Fruit fly (Drosophila melanogaster) whole organism, pupa: Measurements from ENCODE around the gene Edc3.

Source experiments
- CG10348 ChIP-seq: fragments of 200-800 bp; sonication (Bioruptor generic); IDR thresholded peaks from 2 replicates; pipeline ENCODE4 v1.3.6; 2022; ENCODE audit warnings: missing biosample characterization, missing genetic modification characterization
- CG12605 ChIP-seq: fragments of 200-800 bp; sonication (Bioruptor generic); IDR thresholded peaks from 2 replicates; pipeline ENCODE4 v1.3.6; 2022; ENCODE audit warnings: missing biosample characterization, missing genetic modification characterization
- CG13204 ChIP-seq: fragments of 200-800 bp; sonication (Bioruptor generic); optimal IDR thresholded peaks from 2 replicates; lab custom pipeline; 2018; ENCODE audit warnings: missing biosample characterization, mild to moderate bottlenecking, missing genetic modification characterization, moderate library complexity
- CG14655 ChIP-seq: fragments of 200-800 bp; sonication (Bioruptor generic); optimal IDR thresholded peaks from 3 replicates; lab custom pipeline; 2017; ENCODE audit warnings: mild to moderate bottlenecking, missing biosample characterization, missing genetic modification reagents, missing genetic modification characterization
- CG15710 ChIP-seq: fragments of 200-800 bp; sonication (Bioruptor generic); optimal IDR thresholded peaks from 2 replicates; lab custom pipeline; 2018; ENCODE audit warnings: missing biosample characterization, mild to moderate bottlenecking, missing genetic modification characterization, moderate library complexity
- CG17806 ChIP-seq: fragments of 200-800 bp; sonication (Bioruptor generic); optimal IDR thresholded peaks from 2 replicates; lab custom pipeline; 2018; ENCODE audit warnings: missing biosample characterization, mild to moderate bottlenecking, missing genetic modification characterization, moderate library complexity
- CG32121 ChIP-seq: fragments of 200-800 bp; sonication (Bioruptor generic); IDR thresholded peaks from 2 replicates; pipeline ENCODE4 v1.3.6; 2022; ENCODE audit warnings: missing biosample characterization, missing genetic modification characterization
- CG34367 ChIP-seq: fragments of 200-800 bp; sonication (Bioruptor generic); optimal IDR thresholded peaks from 2 replicates; lab custom pipeline; 2018; ENCODE audit warnings: missing biosample characterization, mild to moderate bottlenecking, missing genetic modification characterization
- CG4496 ChIP-seq: fragments of 200-800 bp; sonication (Bioruptor generic); IDR thresholded peaks from 3 replicates; pipeline ENCODE4 v1.3.6; 2022; ENCODE audit warnings: missing biosample characterization, missing genetic modification characterization
- CG8159 ChIP-seq: fragments of 200-800 bp; sonication (Bioruptor generic); optimal IDR thresholded peaks from 3 replicates; lab custom pipeline; 2018; ENCODE audit warnings: missing biosample characterization, mild to moderate bottlenecking, missing genetic modification characterization, moderate library complexity
- CG8301 ChIP-seq: fragments of 200-800 bp; sonication (Bioruptor generic); optimal IDR thresholded peaks from 2 replicates; lab custom pipeline; 2018; ENCODE audit warnings: missing biosample characterization, mild to moderate bottlenecking, missing genetic modification characterization
- CG9948 ChIP-seq: fragments of 200-800 bp; sonication (Bioruptor generic); optimal IDR thresholded peaks from 2 replicates; lab custom pipeline; 2018; ENCODE audit warnings: missing biosample characterization, mild to moderate bottlenecking, missing genetic modification characterization, moderate library complexity
- D1 ChIP-seq: fragments of 200-800 bp; sonication (Bioruptor generic); optimal IDR thresholded peaks from 2 replicates; lab custom pipeline; 2018; ENCODE audit warnings: missing biosample characterization, mild to moderate bottlenecking, missing genetic modification characterization, moderate library complexity
- EcR ChIP-seq: fragments of 200-800 bp; sonication (Bioruptor generic); optimal IDR thresholded peaks from 3 replicates; lab custom pipeline; 2019; ENCODE audit warnings: missing biosample characterization, missing genetic modification characterization, mild to moderate bottlenecking, moderate library complexity, missing genetic modification reagents
- Ets98B ChIP-seq: fragments of 200-800 bp; sonication (Bioruptor generic); IDR thresholded peaks from 2 replicates; pipeline ENCODE4 v1.3.6; 2022; ENCODE audit warnings: missing biosample characterization, missing genetic modification characterization
- Pif1A ChIP-seq: fragments of 200-800 bp; sonication (Bioruptor generic); optimal IDR thresholded peaks from 3 replicates; lab custom pipeline; 2016; ENCODE audit warnings: missing biosample characterization, missing genetic modification characterization
- Pif1B ChIP-seq: fragments of 200-800 bp; sonication (Bioruptor generic); optimal IDR thresholded peaks from 3 replicates; lab custom pipeline; 2016; ENCODE audit warnings: missing biosample characterization, missing genetic modification characterization
- Snoo ChIP-seq: fragments of 200-800 bp; sonication (Bioruptor generic); optimal IDR thresholded peaks from 3 replicates; lab custom pipeline; 2017; ENCODE audit warnings: missing biosample characterization, mild to moderate bottlenecking, missing genetic modification characterization, inconsistent platforms
- fd96Ca ChIP-seq: fragments of 200-800 bp; sonication (Bioruptor generic); IDR thresholded peaks from 3 replicates; pipeline ENCODE4 v1.3.6; 2022; ENCODE audit warnings: missing biosample characterization, missing genetic modification characterization
- gl ChIP-seq: fragments of 200-800 bp; sonication (Bioruptor generic); optimal IDR thresholded peaks from 2 replicates; lab custom pipeline; 2018; ENCODE audit warnings: missing biosample characterization, mild to moderate bottlenecking, missing genetic modification characterization
- rn ChIP-seq: fragments of 200-800 bp; sonication (Bioruptor generic); IDR thresholded peaks from 2 replicates; pipeline ENCODE4 v1.3.6; 2022; ENCODE audit warnings: missing biosample characterization, missing genetic modification characterization

Edc3 gene

dm6 chr3L:17493807-17494404, 35.8 kb downstream of the Edc3 start:
- no peak for TF ChIP-seq CG15710

dm6 chr3L:17493256-17493655, 36.4 kb downstream of the Edc3 start:
- 0 out of 3 replicates have a peak, but pooled peaks have one; percentile 9 for TF ChIP-seq CG4496 (GFP tag; lab: Robert Waterston, UW)
- TF ChIP-seq CG17806 (tag; lab: Kevin White, UChicago): no peak

DNA sequence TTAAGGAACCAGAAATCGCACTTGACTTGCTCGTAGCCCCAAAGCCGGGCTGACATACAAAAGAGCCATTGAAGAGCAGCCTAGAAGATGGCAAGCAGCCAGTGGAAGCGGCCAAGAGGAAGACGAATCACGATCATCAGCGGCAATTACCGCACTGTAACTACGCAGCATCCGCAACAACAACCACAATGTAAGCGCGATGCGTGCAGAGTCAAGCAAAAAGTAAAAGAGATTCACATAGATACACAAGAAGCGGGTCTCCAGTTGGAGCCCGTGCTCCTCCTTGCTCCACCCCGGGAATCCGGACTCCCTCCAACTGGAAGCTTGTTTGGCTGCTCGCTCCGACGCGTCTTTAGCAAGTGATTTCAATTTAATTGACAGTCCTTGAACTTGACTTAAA, 38.0 kb downstream of the Edc3 start:
- peak; percentile 90 for TF ChIP-seq EcR (GFP tag; lab: Kevin White, UChicago)
- no peak for TF ChIP-seq CG12605 (GFP tag; lab: Robert Waterston, UW)
- TF ChIP-seq CG8301: no peak
- no peak for TF ChIP-seq Snoo (tag; lab: Kevin White, UChicago)
- TF ChIP-seq CG9948: no peak
- TF ChIP-seq CG8159: no peak
- 0 out of 3 replicates have a peak, but pooled peaks have one; percentile 10 for TF ChIP-seq CG4496 (GFP tag; lab: Robert Waterston, UW)
- peak; percentile 74 for TF ChIP-seq CG13204

DNA sequence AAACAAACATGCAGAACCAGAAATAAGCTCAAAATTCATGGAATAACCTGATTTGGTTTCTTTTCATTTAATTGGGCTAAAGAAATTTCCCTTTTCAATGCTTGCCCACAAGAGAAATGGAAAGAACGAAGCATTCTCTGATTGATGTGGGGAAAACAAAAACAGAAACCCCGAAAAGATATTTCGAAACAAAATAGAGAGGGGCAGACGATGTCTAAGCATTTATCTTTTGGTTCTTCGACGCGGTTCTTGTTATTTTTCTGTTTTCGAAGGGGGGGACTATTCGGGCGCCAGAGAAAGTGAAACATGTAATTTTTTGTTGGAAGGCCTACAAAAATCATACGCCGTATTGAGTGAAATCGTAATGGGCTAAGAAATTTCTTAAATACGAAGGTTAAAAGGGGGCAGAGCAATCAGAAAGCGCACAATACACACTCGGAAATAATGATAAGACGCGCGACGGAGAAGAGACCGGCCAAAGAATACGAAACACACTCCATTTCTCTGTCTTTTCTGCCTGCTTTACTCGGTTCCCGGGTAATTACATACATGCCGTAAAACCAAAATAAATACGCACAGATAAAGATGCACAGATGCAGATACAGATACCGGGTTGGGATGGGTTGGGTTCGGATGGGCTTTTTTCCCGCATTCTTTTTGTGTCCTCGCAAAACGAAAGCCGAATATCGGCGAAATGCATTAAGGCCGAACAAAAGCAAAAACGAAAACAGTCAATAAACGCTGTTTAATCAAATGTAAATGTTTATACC, 40.9 kb downstream of the Edc3 start:
- TF ChIP-seq fd96Ca (GFP tag; lab: Robert Waterston, UW) (no peak), EcR (GFP tag; lab: Kevin White, UChicago) (peak; percentile 20)

- TF ChIP-seq Snoo (tag; lab: Kevin White, UChicago) (peak; percentile 37), CG14655 (GFP tag; lab: Kevin White, UChicago) (peak; percentile 22), rn (GFP tag; lab: Robert Waterston, UW) (no peak), CG4496 (GFP tag; lab: Robert Waterston, UW) (peak; percentile 86), CG32121 (GFP tag; lab: Robert Waterston, UW) (peak; percentile 49; the same call in 1 of the 2 replicates), CG34367 (tag; lab: Kevin White, UChicago) (no peak), Ets98B (GFP tag; lab: Robert Waterston, UW) (peak; percentile 77), CG9948 (peak; percentile 32), CG8159 (peak; percentile 4), CG17806 (tag; lab: Kevin White, UChicago) (peak; percentile 30), CG8301 (peak; percentile 34), gl (tag; lab: Kevin White, UChicago) (no peak), Pif1A (GFP tag; lab: Kevin White, UChicago) (peak; percentile 71), CG15710 (no peak), CG10348 (GFP tag; lab: Robert Waterston, UW) (no peak), Pif1B (GFP tag; lab: Kevin White, UChicago) (no peak), EcR (GFP tag; lab: Kevin White, UChicago) (peak; percentile 85), D1 (tag; lab: Kevin White, UChicago) (no peak), CG13204 (peak; percentile 86), CG12605 (GFP tag; lab: Robert Waterston, UW) (peak; percentile 77), fd96Ca (GFP tag; lab: Robert Waterston, UW) (no peak; the same call in 1 of the 3 replicates)
Measured at dm6 chr3L:17486794-17487726, 42.6 kb downstream of the Edc3 start, which contains the start of gene Oatp74D. Gene Oatp74D, plus strand, starts transcription at chr3L:17487118.

DNA sequence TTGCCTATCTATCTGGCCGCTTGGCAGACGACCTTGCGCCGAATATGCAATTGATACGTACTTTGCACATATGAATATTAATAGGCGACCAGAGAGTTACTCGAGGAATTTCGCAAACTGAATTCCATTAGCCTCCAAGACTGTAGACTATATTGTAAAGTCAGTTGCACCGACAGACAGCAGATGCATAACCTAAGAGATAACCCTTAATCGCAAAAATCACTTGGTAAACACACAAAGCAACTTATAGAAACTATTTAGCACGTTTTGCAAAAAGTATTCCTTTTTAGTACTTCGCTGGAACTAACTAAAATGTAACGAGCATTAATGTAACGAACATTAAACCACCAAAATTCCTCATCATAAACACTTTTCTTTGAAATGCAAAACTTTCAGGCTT, 43.5 kb downstream of the Edc3 start, which contains the start of gene CG6333:
CG6333 (minus strand) TSS at position 101 of the 400 bp plus-strand sequence.
- no peak for TF ChIP-seq CG9948
- no peak for TF ChIP-seq CG32121 (GFP tag; lab: Robert Waterston, UW)
- TF ChIP-seq rn (GFP tag; lab: Robert Waterston, UW): no peak
- no peak for TF ChIP-seq fd96Ca (GFP tag; lab: Robert Waterston, UW)
- no peak for TF ChIP-seq CG13204
- no peak for TF ChIP-seq EcR (GFP tag; lab: Kevin White, UChicago)
- TF ChIP-seq CG8159: no peak
- TF ChIP-seq Pif1A (GFP tag; lab: Kevin White, UChicago): no peak
- TF ChIP-seq CG4496 (GFP tag; lab: Robert Waterston, UW): no peak
- no peak for TF ChIP-seq CG34367 (tag; lab: Kevin White, UChicago)
- TF ChIP-seq CG10348 (GFP tag; lab: Robert Waterston, UW): no peak
- TF ChIP-seq CG17806 (tag; lab: Kevin White, UChicago): no peak
- no peak for TF ChIP-seq CG8301
- TF ChIP-seq Ets98B (GFP tag; lab: Robert Waterston, UW): no peak
- no peak for TF ChIP-seq gl (tag; lab: Kevin White, UChicago)
- TF ChIP-seq Pif1B (GFP tag; lab: Kevin White, UChicago): no peak
- TF ChIP-seq Snoo (tag; lab: Kevin White, UChicago): no peak
- no peak for TF ChIP-seq CG14655 (GFP tag; lab: Kevin White, UChicago)
